Worm (Caenorhabditis elegans) whole organism, L4 larva: ENCODE data around the gene bbs-5.

Source experiments
- F10B5.3 ChIP-seq: sonication (generic microtip); optimal IDR thresholded peaks from 2 replicates; lab custom pipeline; 2016; ENCODE audit warnings: mild to moderate bottlenecking, missing genetic modification characterization, missing compliant biosample characterization
- F26F4.8 ChIP-seq: fragments of 200-800 bp; sonication (Bioruptor generic); conservative IDR thresholded peaks from 2 replicates; pipeline ENCODE4 v1.3.6; 2022; ENCODE audit warnings: missing genetic modification characterization, missing compliant biosample characterization
- F37D6.2 ChIP-seq: sonication (generic microtip); optimal IDR thresholded peaks from 2 replicates; lab custom pipeline; 2016; ENCODE audit warnings: mild to moderate bottlenecking, missing genetic modification characterization, missing compliant biosample characterization
- F49E8.2 ChIP-seq: sonication (generic microtip); optimal IDR thresholded peaks from 2 replicates; lab custom pipeline; 2016; ENCODE audit warnings: missing compliant biosample characterization, mild to moderate bottlenecking, missing genetic modification characterization, borderline replicate concordance
- R02D3.7 ChIP-seq: fragments of 150-350 bp; sonication (generic microtip); optimal IDR thresholded peaks from 3 replicates; lab custom pipeline; 2014; ENCODE audit warnings: missing biosample characterization, missing genetic modification characterization
- T20F7.1 ChIP-seq: fragments of 200-800 bp; sonication (Bioruptor generic); optimal IDR thresholded peaks from 2 replicates; lab custom pipeline; 2018; ENCODE audit warnings: mild to moderate bottlenecking, missing genetic modification characterization, missing compliant biosample characterization
- Y48G9A.11 ChIP-seq: fragments of 200-800 bp; sonication (Bioruptor generic); IDR thresholded peaks from 2 replicates; pipeline ENCODE4 v1.3.6; 2022; ENCODE audit warnings: missing genetic modification reagents, missing genetic modification characterization, missing compliant biosample characterization
- ZK337.2 ChIP-seq: fragments of 200-800 bp; sonication (Bioruptor generic); IDR thresholded peaks from 2 replicates; pipeline ENCODE4 v1.3.6; 2022; ENCODE audit warnings: missing genetic modification reagents, missing genetic modification characterization, missing compliant biosample characterization
- attf-4 ChIP-seq: sonication (generic microtip); optimal IDR thresholded peaks from 3 replicates; lab custom pipeline; 2017; ENCODE audit warnings: missing biosample characterization, missing genetic modification characterization
- ceh-32 ChIP-seq: sonication (generic microtip); optimal IDR thresholded peaks from 2 replicates; lab custom pipeline; 2016; ENCODE audit warnings: mild to moderate bottlenecking, missing genetic modification characterization, missing compliant biosample characterization; ENCODE audit not compliant: poor library complexity
- ceh-44 ChIP-seq: fragments of 200-800 bp; sonication (Bioruptor generic); IDR thresholded peaks from 2 replicates; pipeline ENCODE4 v1.3.6; 2022; ENCODE audit warnings: missing genetic modification reagents, missing genetic modification characterization, missing compliant biosample characterization
- ceh-62 ChIP-seq: sonication (generic microtip); optimal IDR thresholded peaks from 2 replicates; lab custom pipeline; 2017; ENCODE audit warnings: missing biosample characterization, missing genetic modification characterization
- ceh-82 ChIP-seq: sonication (generic microtip); optimal IDR thresholded peaks from 2 replicates; lab custom pipeline; 2017; ENCODE audit warnings: missing biosample characterization, missing genetic modification characterization
- cey-2 ChIP-seq: sonication (generic microtip); optimal IDR thresholded peaks from 3 replicates; lab custom pipeline; 2017; ENCODE audit warnings: missing genetic modification characterization, mild to moderate bottlenecking, missing compliant biosample characterization, antibody characterized with exemption, borderline replicate concordance; ENCODE audit not compliant: insufficient read depth
- daf-16 ChIP-seq, 3 experiments: sonication (generic microtip); optimal IDR thresholded peaks; 2 replicates each; lab custom pipeline; 2016 to 2017; ENCODE audit warnings: missing genetic modification characterization in 3 of 3, missing genetic modification reagents in 3 of 3, mild to moderate bottlenecking in 2 of 3, missing compliant biosample characterization in 2 of 3, missing biosample characterization in 1 of 3, moderate library complexity in 1 of 3
- dmd-8 ChIP-seq: fragments of 200-800 bp; sonication (Bioruptor generic); IDR thresholded peaks from 2 replicates; pipeline ENCODE4 v1.3.6; 2022; ENCODE audit warnings: missing genetic modification characterization, missing compliant biosample characterization
- duxl-1 ChIP-seq: sonication (generic microtip); optimal IDR thresholded peaks from 2 replicates; lab custom pipeline; 2016; ENCODE audit warnings: mild to moderate bottlenecking, missing genetic modification characterization, moderate library complexity, missing compliant biosample characterization; ENCODE audit not compliant: poor library complexity
- egl-27 ChIP-seq: sonication (generic microtip); optimal IDR thresholded peaks from 3 replicates; lab custom pipeline; 2017; ENCODE audit warnings: missing biosample characterization, missing genetic modification reagents, missing genetic modification characterization
- fkh-10 ChIP-seq: fragments of 150-350 bp; optimal IDR thresholded peaks from 2 replicates; lab custom pipeline; 2014; ENCODE audit warnings: missing biosample characterization, missing genetic modification reagents, missing genetic modification characterization
- hlh-11 ChIP-seq: fragments of 200-800 bp; sonication (Bioruptor generic); optimal IDR thresholded peaks from 2 replicates; lab custom pipeline; 2018; ENCODE audit warnings: mild to moderate bottlenecking, missing genetic modification characterization, missing compliant biosample characterization
- lin-15B ChIP-seq: fragments of 150-350 bp; sonication (generic microtip); optimal IDR thresholded peaks from 3 replicates; lab custom pipeline; 2014; ENCODE audit warnings: missing biosample characterization, missing genetic modification characterization
- lsy-2 ChIP-seq, 2 experiments: fragments of 150-350 bp in 1 of 2; sonication (generic microtip) in 1 of 2; optimal IDR thresholded peaks; 2 replicates each; lab custom pipeline; 2014 to 2017; ENCODE audit warnings: missing biosample characterization in 2 of 2, missing genetic modification characterization in 2 of 2
- madf-5 ChIP-seq, 2 experiments: fragments of 200-800 bp; sonication (Bioruptor generic); IDR thresholded peaks; 2 replicates each; pipeline ENCODE4 v1.3.6; 2022; ENCODE audit warnings: missing compliant biosample characterization in 2 of 2, missing genetic modification characterization in 2 of 2
- mdl-1 ChIP-seq, 2 experiments: fragments of 150-350 bp in 1 of 2; sonication (generic microtip) in 1 of 2; optimal IDR thresholded peaks; 2 replicates each; lab custom pipeline; 2014 to 2017; ENCODE audit warnings: missing biosample characterization in 2 of 2, missing genetic modification characterization in 2 of 2
- mdt-29 ChIP-seq: fragments of 200-800 bp; sonication (Bioruptor generic); IDR thresholded peaks from 2 replicates; pipeline ENCODE4 v1.3.6; 2022; ENCODE audit warnings: missing genetic modification reagents, missing genetic modification characterization, missing compliant biosample characterization
- mep-1 ChIP-seq: fragments of 150-350 bp; sonication (generic microtip); optimal IDR thresholded peaks from 3 replicates; lab custom pipeline; 2014; ENCODE audit warnings: missing biosample characterization, missing genetic modification characterization
- mes-2 ChIP-seq: sonication (generic microtip); optimal IDR thresholded peaks from 2 replicates; lab custom pipeline; 2016; ENCODE audit warnings: missing genotype, mild to moderate bottlenecking, missing genetic modification characterization, missing compliant biosample characterization; ENCODE audit not compliant: poor library complexity, severe bottlenecking
- mxl-2 ChIP-seq: fragments of 200-800 bp; sonication (Bioruptor generic); conservative IDR thresholded peaks from 2 replicates; pipeline ENCODE4 v1.3.6; 2022; ENCODE audit warnings: missing genetic modification reagents, missing genetic modification characterization, missing compliant biosample characterization
- mxl-3 ChIP-seq: fragments of 200-800 bp; sonication (Bioruptor generic); optimal IDR thresholded peaks from 2 replicates; lab custom pipeline; 2018; ENCODE audit warnings: mild to moderate bottlenecking, missing genetic modification characterization, missing compliant biosample characterization
- nhr-10 ChIP-seq: fragments of 150-350 bp; optimal IDR thresholded peaks from 2 replicates; lab custom pipeline; 2014; ENCODE audit warnings: missing biosample characterization, missing genetic modification characterization
- nhr-102 ChIP-seq: sonication (generic microtip); optimal IDR thresholded peaks from 2 replicates; lab custom pipeline; 2016; ENCODE audit warnings: mild to moderate bottlenecking, missing genetic modification characterization, moderate library complexity, missing compliant biosample characterization
- nhr-111 ChIP-seq: fragments of 200-800 bp; sonication (Bioruptor generic); optimal IDR thresholded peaks from 2 replicates; lab custom pipeline; 2018; ENCODE audit warnings: mild to moderate bottlenecking, missing genetic modification characterization, missing compliant biosample characterization
- nhr-237 ChIP-seq: sonication (generic microtip); optimal IDR thresholded peaks from 2 replicates; lab custom pipeline; 2017; ENCODE audit warnings: missing biosample characterization, missing genetic modification characterization
- nhr-42 ChIP-seq: fragments of 200-800 bp; sonication (Bioruptor generic); IDR thresholded peaks from 2 replicates; pipeline ENCODE4 v1.3.6; 2022; ENCODE audit warnings: missing genetic modification characterization, missing compliant biosample characterization
- nhr-6 ChIP-seq: fragments of 150-350 bp; optimal IDR thresholded peaks from 2 replicates; lab custom pipeline; 2014; ENCODE audit warnings: missing biosample characterization, missing genetic modification characterization
- nhr-76 ChIP-seq: fragments of 150-350 bp; optimal IDR thresholded peaks from 2 replicates; lab custom pipeline; 2014; ENCODE audit warnings: missing biosample characterization, missing genetic modification characterization
- pha-4 ChIP-seq, 2 experiments: fragments of 150-350 bp in 1 of 2; fragments of 200-800 bp in 1 of 2; sonication (Bioruptor generic) in 1 of 2; IDR thresholded peaks in 1 of 2; optimal IDR thresholded peaks in 1 of 2; 2 replicates each; pipeline versions ENCODE4 v1.3.6 to Lab custom; 2014 to 2022; ENCODE audit warnings: missing genetic modification characterization in 2 of 2, missing genetic modification reagents in 2 of 2, missing biosample characterization in 1 of 2, missing compliant biosample characterization in 1 of 2
- rbr-2 ChIP-seq: sonication (generic microtip); optimal IDR thresholded peaks from 2 replicates; lab custom pipeline; 2016; ENCODE audit warnings: missing genotype, missing genetic modification characterization, missing compliant biosample characterization
- saeg-2 ChIP-seq: fragments of 200-800 bp; sonication (Bioruptor generic); IDR thresholded peaks from 2 replicates; pipeline ENCODE4 v1.3.6; 2022; ENCODE audit warnings: missing genetic modification reagents, missing genetic modification characterization, missing compliant biosample characterization
- set-16 ChIP-seq: fragments of 200-800 bp; sonication (Bioruptor generic); IDR thresholded peaks from 2 replicates; pipeline ENCODE4 v1.3.6; 2022; ENCODE audit warnings: missing genetic modification reagents, missing genetic modification characterization, missing compliant biosample characterization
- skn-1 ChIP-seq: fragments of 150-350 bp; optimal IDR thresholded peaks from 2 replicates; lab custom pipeline; 2014; ENCODE audit warnings: missing biosample characterization, missing genetic modification characterization
- snpc-4 ChIP-seq: fragments of 150-350 bp; optimal IDR thresholded peaks from 2 replicates; lab custom pipeline; 2014; ENCODE audit warnings: missing biosample characterization, missing genetic modification characterization
- spr-3 ChIP-seq: fragments of 200-800 bp; sonication (Bioruptor generic); optimal IDR thresholded peaks from 2 replicates; lab custom pipeline; 2018; ENCODE audit warnings: mild to moderate bottlenecking, missing genetic modification characterization, missing compliant biosample characterization
- tra-1 ChIP-seq: fragments of 200-800 bp; sonication (Bioruptor generic); IDR thresholded peaks from 2 replicates; pipeline ENCODE4 v1.3.6; 2022; ENCODE audit warnings: missing genetic modification reagents, missing genetic modification characterization, missing compliant biosample characterization
- unc-130 ChIP-seq: sonication (generic microtip); optimal IDR thresholded peaks from 2 replicates; lab custom pipeline; 2016; ENCODE audit warnings: missing genetic modification reagents, missing genetic modification characterization, missing compliant biosample characterization
- vab-7 ChIP-seq: fragments of 200-800 bp; sonication (Bioruptor generic); IDR thresholded peaks from 2 replicates; pipeline ENCODE4 v1.3.6; 2022; ENCODE audit warnings: missing genetic modification reagents, missing genetic modification characterization, missing compliant biosample characterization
- zfp-2 ChIP-seq: sonication (generic microtip); optimal IDR thresholded peaks from 2 replicates; lab custom pipeline; 2016; ENCODE audit warnings: mild to moderate bottlenecking, missing genetic modification characterization, missing compliant biosample characterization
- zfp-3 ChIP-seq: fragments of 200-800 bp; sonication (Bioruptor generic); conservative IDR thresholded peaks from 2 replicates; pipeline ENCODE4 v1.3.6; 2022; ENCODE audit warnings: missing genetic modification reagents, missing genetic modification characterization, missing compliant biosample characterization
- zip-2 ChIP-seq: fragments of 150-350 bp; optimal IDR thresholded peaks from 2 replicates; lab custom pipeline; 2014; ENCODE audit warnings: missing biosample characterization, missing genetic modification characterization

bbs-5 gene

DNA sequence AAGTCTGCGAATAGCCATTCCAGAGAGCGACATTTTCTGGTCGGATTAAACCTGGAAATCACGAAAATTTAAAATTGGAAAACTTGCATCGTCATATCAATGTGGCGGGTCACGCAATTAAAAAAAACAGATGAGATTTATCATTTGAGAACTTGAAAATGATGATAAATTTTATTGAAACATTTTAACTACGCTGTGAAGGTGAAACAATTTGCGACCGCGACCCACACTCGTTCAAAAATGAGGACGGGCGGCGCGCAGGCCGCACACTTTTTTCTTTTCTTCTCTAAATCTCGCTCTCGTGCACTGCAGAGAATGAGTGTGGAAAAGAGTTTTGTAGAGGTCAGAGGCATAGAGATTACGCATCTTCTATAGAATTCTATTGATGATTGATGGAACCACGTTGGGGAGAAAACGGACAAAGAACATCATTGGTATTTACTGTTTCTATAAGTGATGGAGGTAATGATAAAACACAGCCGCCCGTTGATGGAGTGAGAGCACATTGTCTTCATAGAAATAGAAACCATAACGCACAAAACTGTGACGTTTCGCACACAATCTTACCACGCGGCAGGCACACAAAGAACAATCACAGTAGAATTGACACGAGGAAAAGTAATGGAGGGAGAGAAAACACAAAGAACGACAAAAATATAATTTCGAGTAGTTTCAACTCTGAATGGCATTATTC, 44.9 kb downstream of the bbs-5 start, which contains the start of gene cts-1 (continued):
- TF ChIP-seq ceh-82 (tag; lab: Kevin White, UChicago) (no peak), snpc-4 (no peak), duxl-1 (tag; lab: Kevin White, UChicago) (peak; percentile 66), ceh-62 (tag; lab: Kevin White, UChicago) (no peak), F26F4.8 (GFP tag; lab: Robert Waterston, UW) (no peak), F37D6.2 (tag; lab: Kevin White, UChicago) (no peak), pha-4 (GFP tag; IDR thresholded peaks at IDR 0.05; lab: Robert Waterston, UW) (no peak), pha-4 (tag; optimal IDR thresholded peaks at IDR 0.05; lab: Kevin White, UChicago) (peak; percentile 57), tra-1 (GFP tag; lab: Robert Waterston, UW) (no peak), vab-7 (GFP tag; lab: Robert Waterston, UW) (no peak), madf-5 (GFP tag; IDR thresholded peaks at IDR 0.05; lab: Robert Waterston, UW) (no peak), nhr-6 (tag; lab: Kevin White, UChicago) (peak; percentile 84), spr-3 (GFP tag; lab: Kevin White, UChicago) (no peak), mep-1 (tag; lab: Kevin White, UChicago) (peak; percentile 89), nhr-42 (GFP tag; lab: Robert Waterston, UW) (no peak), nhr-76 (no peak), nhr-111 (GFP tag; lab: Kevin White, UChicago) (no peak), daf-16 (GFP tag; optimal IDR thresholded peaks at IDR 0.05; lab: Kevin White, UChicago) (peak in 1 of 2 experiments; percentile 46), daf-16 (tag; optimal IDR thresholded peaks at IDR 0.05; lab: Kevin White, UChicago) (peak; percentile 98), mxl-2 (GFP tag; lab: Robert Waterston, UW) (no peak), nhr-237 (tag; lab: Kevin White, UChicago) (no peak), lsy-2 (tag; optimal IDR thresholded peaks at IDR 0.05; lab: Kevin White, UChicago) (peak; percentile 72 to 92), mdl-1 (tag; optimal IDR thresholded peaks at IDR 0.05; lab: Kevin White, UChicago) (peak in 1 of 2 experiments; percentile 94), T20F7.1 (no peak), F10B5.3 (no peak), saeg-2 (GFP tag; lab: Robert Waterston, UW) (no peak), nhr-102 (peak; percentile 69), lin-15B (tag; lab: Kevin White, UChicago) (no peak), ceh-32 (tag; lab: Kevin White, UChicago) (no peak), ceh-44 (GFP tag; lab: Robert Waterston, UW) (no peak), F49E8.2 (tag; lab: Kevin White, UChicago) (no peak), skn-1 (tag; lab: Kevin White, UChicago) (no peak), unc-130 (GFP tag; lab: Kevin White, UChicago) (no peak), zfp-2 (no peak), zfp-3 (GFP tag; lab: Robert Waterston, UW) (no peak), mes-2 (tag; lab: Kevin White, UChicago) (no peak), mxl-3 (no peak), ZK337.2 (no peak), zip-2 (tag; lab: Kevin White, UChicago) (peak; percentile 30), egl-27 (no peak), R02D3.7 (tag; lab: Kevin White, UChicago) (no peak), set-16 (GFP tag; lab: Robert Waterston, UW) (no peak), rbr-2 (tag; lab: Kevin White, UChicago) (peak; percentile 70), fkh-10 (GFP tag; lab: Kevin White, UChicago) (no peak), nhr-10 (tag; lab: Kevin White, UChicago) (peak; percentile 68), mdt-29 (GFP tag; lab: Robert Waterston, UW) (no peak), dmd-8 (no peak), Y48G9A.11 (GFP tag; lab: Robert Waterston, UW) (no peak), hlh-11 (tag; lab: Kevin White, UChicago) (peak; percentile 93), attf-4 (tag; lab: Kevin White, UChicago) (no peak), cey-2 (tag; lab: Kevin White, UChicago) (peak; percentile 69)
